Worm (Caenorhabditis elegans): ENCODE results near the gene C50E10.1.

ce11 chrII:12323305-12323704, 21.1 kb upstream of the C50E10.1 start, which contains the start of gene sre-53:
- no peak for TF ChIP-seq ceh-16 (tag; optimal IDR thresholded peaks at IDR 0.05)
- no peak for TF ChIP-seq ztf-11 (tag; optimal IDR thresholded peaks at IDR 0.05)
- TF ChIP-seq zag-1 (tag; optimal IDR thresholded peaks at IDR 0.05) = no peak
- TF ChIP-seq nhr-23 (tag; optimal IDR thresholded peaks at IDR 0.05) = no peak
- no peak for TF ChIP-seq skn-1 (tag; optimal IDR thresholded peaks at IDR 0.05)
- no peak for TF ChIP-seq nhr-129 (tag; optimal IDR thresholded peaks at IDR 0.05)
- no peak for TF ChIP-seq unc-55 (GFP tag; optimal IDR thresholded peaks at IDR 0.05)
- TF ChIP-seq egl-27 (tag; optimal IDR thresholded peaks at IDR 0.05) = no peak
- TF ChIP-seq lin-11 (tag; optimal IDR thresholded peaks at IDR 0.05) = no peak
- no peak for TF ChIP-seq ztf-4 (tag; optimal IDR thresholded peaks at IDR 0.05)
- TF ChIP-seq mdl-1 (tag; optimal IDR thresholded peaks at IDR 0.05) = no peak

Data from whole organism, L2 larva.